Fruit fly (Drosophila melanogaster) whole organism, embryonic: Measurements from ENCODE around the gene Mst85C.

Experiments
- Adf1 ChIP-seq: fragments of 200-800 bp; sonication (Bioruptor generic); IDR thresholded peaks from 2 replicates; pipeline ENCODE4 v1.3.6; 2022; ENCODE audit warnings: missing biosample characterization, missing genetic modification characterization
- B-H2 ChIP-seq: fragments of 200-800 bp; sonication (Bioruptor generic); optimal IDR thresholded peaks from 2 replicates; lab custom pipeline; 2018; ENCODE audit warnings: missing biosample characterization, mild to moderate bottlenecking, missing genetic modification characterization
- CG10209 ChIP-seq: fragments of 200-800 bp; sonication (Bioruptor generic); optimal IDR thresholded peaks from 3 replicates; lab custom pipeline; 2017; ENCODE audit warnings: missing biosample characterization, mild to moderate bottlenecking, missing genetic modification characterization, missing genetic modification reagents
- CG1024 ChIP-seq: fragments of 200-800 bp; sonication (Bioruptor generic); IDR thresholded peaks from 2 replicates; pipeline ENCODE4 v1.3.6; 2022; ENCODE audit warnings: missing biosample characterization, missing genetic modification characterization
- CG11398 ChIP-seq: fragments of 200-800 bp; sonication (Bioruptor generic); optimal IDR thresholded peaks from 2 replicates; lab custom pipeline; 2016; ENCODE audit warnings: missing biosample characterization, missing genetic modification characterization
- CG11456 ChIP-seq: fragments of 200-800 bp; sonication (Bioruptor generic); IDR thresholded peaks from 3 replicates; pipeline ENCODE4 v1.3.6; 2022; ENCODE audit warnings: missing biosample characterization, missing genetic modification characterization
- CG12769 ChIP-seq: fragments of 200-800 bp; sonication (Bioruptor generic); optimal IDR thresholded peaks from 2 replicates; lab custom pipeline; 2019; ENCODE audit warnings: missing biosample characterization, mild to moderate bottlenecking, missing genetic modification characterization, moderate library complexity
- CG13287 ChIP-seq: fragments of 200-800 bp; sonication (Bioruptor generic); IDR thresholded peaks from 2 replicates; pipeline ENCODE4 v1.3.6; 2022; ENCODE audit warnings: missing biosample characterization, missing genetic modification characterization; ENCODE audit not compliant: partially characterized antibody
- CG13424 ChIP-seq: fragments of 200-800 bp; sonication (Bioruptor generic); optimal IDR thresholded peaks from 2 replicates; lab custom pipeline; 2019; ENCODE audit warnings: missing biosample characterization, mild to moderate bottlenecking, missing genetic modification characterization, moderate library complexity
- CG13624 ChIP-seq: fragments of 200-800 bp; sonication (Bioruptor generic); optimal IDR thresholded peaks from 2 replicates; lab custom pipeline; 2016; ENCODE audit warnings: missing biosample characterization, missing genetic modification characterization
- CG3838 ChIP-seq: fragments of 200-800 bp; sonication (Bioruptor generic); optimal IDR thresholded peaks from 3 replicates; lab custom pipeline; 2016; ENCODE audit warnings: missing biosample characterization, missing genetic modification characterization
- CG3847 ChIP-seq: fragments of 200-800 bp; sonication (Bioruptor generic); IDR thresholded peaks from 2 replicates; pipeline ENCODE4 v1.3.6; 2022; ENCODE audit warnings: missing biosample characterization, missing genetic modification characterization
- CG42726 ChIP-seq: fragments of 200-800 bp; sonication (Bioruptor generic); IDR thresholded peaks from 2 replicates; pipeline ENCODE4 v1.3.6; 2022; ENCODE audit warnings: missing biosample characterization, missing genetic modification characterization; ENCODE audit not compliant: partially characterized antibody
- CG4404 ChIP-seq: fragments of 200-800 bp; sonication (Bioruptor generic); IDR thresholded peaks from 2 replicates; pipeline ENCODE4 v1.3.6; 2022; ENCODE audit warnings: missing biosample characterization, missing genetic modification characterization
- CG4617 ChIP-seq: fragments of 200-800 bp; sonication (Bioruptor generic); optimal IDR thresholded peaks from 3 replicates; lab custom pipeline; 2016; ENCODE audit warnings: missing biosample characterization, missing genetic modification characterization, borderline replicate concordance
- CG4854 ChIP-seq: fragments of 200-800 bp; sonication (Bioruptor generic); optimal IDR thresholded peaks from 2 replicates; lab custom pipeline; 2016; ENCODE audit warnings: missing biosample characterization, missing genetic modification characterization, inconsistent platforms
- CG7839 ChIP-seq: fragments of 200-800 bp; sonication (Bioruptor generic); optimal IDR thresholded peaks from 3 replicates; lab custom pipeline; 2018; ENCODE audit warnings: missing biosample characterization, mild to moderate bottlenecking, missing genetic modification characterization, moderate library complexity
- CG8089 ChIP-seq: fragments of 200-800 bp; sonication (Bioruptor generic); optimal IDR thresholded peaks from 3 replicates; lab custom pipeline; 2016; ENCODE audit warnings: missing biosample characterization, missing genetic modification characterization
- Chrac-16 ChIP-seq: fragments of 200-800 bp; sonication (Bioruptor generic); optimal IDR thresholded peaks from 3 replicates; lab custom pipeline; 2016; ENCODE audit warnings: missing biosample characterization, missing genetic modification characterization
- D19B ChIP-seq: fragments of 200-800 bp; sonication (Bioruptor generic); optimal IDR thresholded peaks from 2 replicates; lab custom pipeline; 2017; ENCODE audit warnings: missing biosample characterization, mild to moderate bottlenecking, missing genetic modification characterization
- Dbx ChIP-seq: fragments of 200-800 bp; sonication (Bioruptor generic); IDR thresholded peaks from 3 replicates; pipeline ENCODE4 v1.3.6; 2022; ENCODE audit warnings: missing biosample characterization, missing genetic modification characterization
- Gug ChIP-seq: fragments of 200-800 bp; sonication (Bioruptor generic); IDR thresholded peaks from 4 replicates; pipeline ENCODE4 v1.3.6; 2022; ENCODE audit warnings: missing biosample characterization, missing genetic modification characterization
- HLH4C ChIP-seq: fragments of 200-800 bp; sonication (Bioruptor generic); IDR thresholded peaks from 3 replicates; pipeline ENCODE4 v1.3.6; 2022; ENCODE audit warnings: missing biosample characterization, missing genetic modification characterization; ENCODE audit not compliant: partially characterized antibody
- Mes4 ChIP-seq: fragments of 200-800 bp; sonication (Bioruptor generic); optimal IDR thresholded peaks from 2 replicates; lab custom pipeline; 2016; ENCODE audit warnings: missing biosample characterization, missing genetic modification characterization
- Pdp1 ChIP-seq, 2 experiments: fragments of 200-800 bp; sonication (Bioruptor generic); optimal IDR thresholded peaks; 3 replicates each; lab custom pipeline; 2016; ENCODE audit warnings: missing biosample characterization in 2 of 2, missing genetic modification characterization in 2 of 2, mild to moderate bottlenecking in 1 of 2, moderate library complexity in 1 of 2
- Poxn ChIP-seq: fragments of 200-800 bp; sonication (Bioruptor generic); IDR thresholded peaks from 2 replicates; pipeline ENCODE4 v1.3.6; 2022; ENCODE audit warnings: missing biosample characterization, missing genetic modification characterization
- Rx ChIP-seq: fragments of 200-800 bp; sonication (Bioruptor generic); IDR thresholded peaks from 2 replicates; pipeline ENCODE4 v1.3.6; 2022; ENCODE audit warnings: missing biosample characterization, missing genetic modification characterization
- Vsx1 ChIP-seq: fragments of 200-800 bp; sonication (Bioruptor generic); optimal IDR thresholded peaks from 2 replicates; lab custom pipeline; 2017; ENCODE audit warnings: missing biosample characterization, mild to moderate bottlenecking, missing genetic modification characterization, missing genetic modification reagents
- YL-1 ChIP-seq: fragments of 200-800 bp; sonication (Bioruptor generic); optimal IDR thresholded peaks from 3 replicates; lab custom pipeline; 2017; ENCODE audit warnings: missing biosample characterization, mild to moderate bottlenecking, missing genetic modification characterization
- ato ChIP-seq: fragments of 200-800 bp; sonication (Bioruptor generic); IDR thresholded peaks from 2 replicates; pipeline ENCODE4 v1.3.6; 2022; ENCODE audit warnings: missing biosample characterization, missing genetic modification characterization; ENCODE audit not compliant: partially characterized antibody
- bab2 ChIP-seq: fragments of 200-800 bp; sonication (Bioruptor generic); optimal IDR thresholded peaks from 2 replicates; lab custom pipeline; 2016; ENCODE audit warnings: missing biosample characterization, missing genetic modification characterization
- ci ChIP-seq: fragments of 200-800 bp; sonication (Bioruptor generic); IDR thresholded peaks from 3 replicates; pipeline ENCODE4 v1.3.6; 2022; ENCODE audit warnings: missing biosample characterization, missing genetic modification characterization
- ham ChIP-seq: fragments of 200-800 bp; sonication (Bioruptor generic); IDR thresholded peaks from 2 replicates; pipeline ENCODE4 v1.3.6; 2022; ENCODE audit warnings: missing biosample characterization, missing genetic modification characterization
- hb ChIP-seq: fragments of 200-800 bp; sonication (Bioruptor generic); IDR thresholded peaks from 3 replicates; pipeline ENCODE4 v1.3.6; 2022; ENCODE audit warnings: missing biosample characterization, missing genetic modification characterization; ENCODE audit not compliant: partially characterized antibody
- jumu ChIP-seq: fragments of 200-800 bp; sonication (Bioruptor generic); optimal IDR thresholded peaks from 3 replicates; lab custom pipeline; 2016; ENCODE audit warnings: missing biosample characterization, missing genetic modification characterization
- kni ChIP-seq: fragments of 200-800 bp; sonication (Bioruptor generic); optimal IDR thresholded peaks from 3 replicates; lab custom pipeline; 2017; ENCODE audit warnings: mild to moderate bottlenecking, missing biosample characterization, missing genetic modification reagents, missing genetic modification characterization
- lab ChIP-seq: fragments of 200-800 bp; sonication (Bioruptor generic); optimal IDR thresholded peaks from 3 replicates; lab custom pipeline; 2017; ENCODE audit warnings: missing biosample characterization, missing genetic modification characterization, mild to moderate bottlenecking, moderate library complexity, missing genetic modification reagents
- lilli ChIP-seq: fragments of 200-800 bp; sonication (Bioruptor generic); optimal IDR thresholded peaks from 3 replicates; lab custom pipeline; 2016; ENCODE audit warnings: missing biosample characterization, missing genetic modification characterization
- lov ChIP-seq, 2 experiments: fragments of 200-800 bp in 1 of 2; fragments of >200 bp in 1 of 2; sonication (Bioruptor generic) in 1 of 2; IDR thresholded peaks in 1 of 2; optimal IDR thresholded peaks in 1 of 2; 2 replicates in 1 of 2; 3 replicates in 1 of 2; pipeline versions ENCODE4 v1.3.6 to Lab custom; 2017 to 2022; ENCODE audit warnings: missing biosample characterization in 1 of 2, missing genetic modification characterization in 1 of 2
- nmo ChIP-seq: fragments of 200-800 bp; sonication (Bioruptor generic); optimal IDR thresholded peaks from 2 replicates; lab custom pipeline; 2018; ENCODE audit warnings: missing biosample characterization, mild to moderate bottlenecking, missing genetic modification characterization, moderate library complexity
- p53 ChIP-seq: fragments of 200-800 bp; sonication (Bioruptor generic); optimal IDR thresholded peaks from 2 replicates; lab custom pipeline; 2016; ENCODE audit warnings: missing biosample characterization, missing genetic modification characterization
- pum ChIP-seq: fragments of 200-800 bp; sonication (Bioruptor generic); optimal IDR thresholded peaks from 2 replicates; lab custom pipeline; 2016; ENCODE audit warnings: missing biosample characterization, missing genetic modification characterization
- rib ChIP-seq: fragments of 200-800 bp; sonication (Bioruptor generic); IDR thresholded peaks from 2 replicates; pipeline ENCODE4 v1.3.6; 2022; ENCODE audit warnings: missing biosample characterization, missing genetic modification characterization
- slbo ChIP-seq: fragments of 200-800 bp; sonication (Bioruptor generic); IDR thresholded peaks from 2 replicates; pipeline ENCODE4 v1.3.6; 2022; ENCODE audit warnings: missing biosample characterization, missing genetic modification characterization
- slp2 ChIP-seq: fragments of 200-800 bp; sonication (Bioruptor generic); optimal IDR thresholded peaks from 2 replicates; lab custom pipeline; 2016; ENCODE audit warnings: missing biosample characterization, missing genetic modification characterization
- stc ChIP-seq: fragments of 200-800 bp; sonication (Bioruptor generic); IDR thresholded peaks from 2 replicates; pipeline ENCODE4 v1.3.6; 2022; ENCODE audit warnings: missing biosample characterization, missing genetic modification characterization
- stwl ChIP-seq: fragments of 200-800 bp; sonication (Bioruptor generic); optimal IDR thresholded peaks from 3 replicates; lab custom pipeline; 2018; ENCODE audit warnings: missing biosample characterization, mild to moderate bottlenecking, missing genetic modification characterization, moderate library complexity
- tin ChIP-seq: fragments of 200-800 bp; sonication (Bioruptor generic); optimal IDR thresholded peaks from 3 replicates; lab custom pipeline; 2016; ENCODE audit warnings: missing biosample characterization, missing genetic modification characterization
- zf30C ChIP-seq: fragments of 200-800 bp; sonication (Bioruptor generic); optimal IDR thresholded peaks from 3 replicates; lab custom pipeline; 2018; ENCODE audit warnings: missing biosample characterization, mild to moderate bottlenecking, missing genetic modification characterization

Mst85C gene

dm6 chr3R:9013765-9014380 lies 34.6 kb upstream of the Mst85C start (continued):
- TF ChIP-seq Adf1 (peak; percentile 42; the same call in 1 of the 2 replicates), CG11398 (GFP tag; lab: Kevin White, UChicago) (no peak), pum (GFP tag; lab: Kevin White, UChicago) (peak; percentile 28), rib (GFP tag; lab: Robert Waterston, UW) (peak; percentile 65; the same call in 1 of the 2 replicates), kni (peak; percentile 57), lov (optimal IDR thresholded peaks at IDR 0.05; lab: Kevin White, UChicago) (no peak), lov (GFP tag; IDR thresholded peaks at IDR 0.05; lab: Robert Waterston, UW) (no peak), CG7839 (tag; lab: Kevin White, UChicago) (no peak), CG13424 (tag; lab: Kevin White, UChicago) (peak; percentile 52), slp2 (peak; percentile 47), CG4617 (GFP tag; lab: Kevin White, UChicago) (peak; percentile 83), Gug (peak; percentile 31; the same call in 1 of the 4 replicates), ato (no peak), CG3847 (GFP tag; lab: Robert Waterston, UW) (peak; percentile 62), Mes4 (GFP tag; lab: Kevin White, UChicago) (peak; percentile 64), Vsx1 (GFP tag; lab: Kevin White, UChicago) (no peak), CG1024 (peak; percentile 30; the same call in 1 of the 2 replicates), nmo (peak; percentile 45), B-H2 (GFP tag; lab: Kevin White, UChicago) (peak; percentile 58), CG12769 (tag; lab: Kevin White, UChicago) (no peak), stc (GFP tag; lab: Robert Waterston, UW) (0 out of 2 replicates have a peak, but pooled peaks have one; percentile 38), CG42726 (GFP tag; lab: Robert Waterston, UW) (no peak), stwl (tag; lab: Kevin White, UChicago) (peak; percentile 50), lab (GFP tag; lab: Kevin White, UChicago) (no peak), zf30C (GFP tag; lab: Kevin White, UChicago) (no peak), CG3838 (GFP tag; lab: Kevin White, UChicago) (no peak), HLH4C (no peak), CG4854 (GFP tag; lab: Kevin White, UChicago) (peak; percentile 17), jumu (peak; percentile 49), tin (GFP tag; lab: Kevin White, UChicago) (peak; percentile 43), ham (GFP tag; lab: Robert Waterston, UW) (no peak), slbo (peak; percentile 53; the same call in 1 of the 2 replicates), CG13624 (GFP tag; lab: Kevin White, UChicago) (peak; percentile 80), lilli (peak; percentile 82), p53 (peak; percentile 32), CG13287 (GFP tag; lab: Robert Waterston, UW) (no peak), bab2 (peak; percentile 38), ci (peak; percentile 72), Poxn (GFP tag; lab: Robert Waterston, UW) (no peak), D19B (GFP tag; lab: Kevin White, UChicago) (no peak), Dbx (GFP tag; lab: Robert Waterston, UW) (peak; percentile 41; the same call in 1 of the 3 replicates), Rx (GFP tag; lab: Robert Waterston, UW) (no peak), hb (no peak), YL-1 (GFP tag; lab: Kevin White, UChicago) (peak; percentile 89), CG11456 (GFP tag; lab: Robert Waterston, UW) (0 out of 3 replicates have a peak, but pooled peaks have one; percentile 21), CG4404 (GFP tag; lab: Robert Waterston, UW) (0 out of 2 replicates have a peak, but pooled peaks have one; percentile 17), CG8089 (GFP tag; lab: Kevin White, UChicago) (peak; percentile 13), Pdp1 (GFP tag; optimal IDR thresholded peaks at IDR 0.05; lab: Kevin White, UChicago) (peak; percentile 61 to 95), Chrac-16 (peak; percentile 51), CG10209 (GFP tag; lab: Kevin White, UChicago) (no peak)
